Worm (Caenorhabditis elegans) whole organism, mixed stage, embryonic: ENCODE results near the gene fbxa-190.
"Not testable (repeated sequence)": the region's sequence is repeated elsewhere in the genome, so short reads cannot be mapped to it uniquely, and the experiment has no call there.

ENCODE experiments used
- M03D4.4 ChIP-seq: sonication (generic microtip); optimal IDR thresholded peaks from 2 replicates; lab custom pipeline; 2017; ENCODE audit warnings: mild to moderate bottlenecking, missing genetic modification characterization, missing compliant biosample characterization
- bed-3 ChIP-seq: fragments of 200-800 bp; sonication (Bioruptor generic); optimal IDR thresholded peaks from 3 replicates; lab custom pipeline; 2018; ENCODE audit warnings: mild to moderate bottlenecking, missing genetic modification characterization, moderate library complexity, missing compliant biosample characterization
- blmp-1 ChIP-seq: fragments of 150-350 bp; optimal IDR thresholded peaks from 2 replicates; lab custom pipeline; 2014; ENCODE audit warnings: missing biosample characterization, missing genetic modification characterization
- ceh-39 ChIP-seq: fragments of 150-350 bp; optimal IDR thresholded peaks from 2 replicates; lab custom pipeline; 2014; ENCODE audit warnings: missing biosample characterization, missing genetic modification characterization
- ceh-43 ChIP-seq: fragments of 200-800 bp; sonication (Bioruptor generic); optimal IDR thresholded peaks from 2 replicates; lab custom pipeline; 2018; ENCODE audit warnings: mild to moderate bottlenecking, missing genetic modification characterization, moderate library complexity, missing compliant biosample characterization
- ces-1 ChIP-seq: fragments of 150-350 bp; optimal IDR thresholded peaks from 2 replicates; lab custom pipeline; 2014; ENCODE audit warnings: missing biosample characterization, missing genetic modification reagents, missing genetic modification characterization
- cnd-1 ChIP-seq: fragments of 200-800 bp; sonication (Bioruptor generic); optimal IDR thresholded peaks from 2 replicates; lab custom pipeline; 2018; ENCODE audit warnings: mild to moderate bottlenecking, missing genetic modification characterization, missing compliant biosample characterization
- drap-1 ChIP-seq: fragments of 200-800 bp; sonication (Bioruptor generic); optimal IDR thresholded peaks from 3 replicates; lab custom pipeline; 2018; ENCODE audit warnings: mild to moderate bottlenecking, missing genetic modification characterization, missing compliant biosample characterization
- elt-1 ChIP-seq: sonication (generic microtip); optimal IDR thresholded peaks from 2 replicates; lab custom pipeline; 2017; ENCODE audit warnings: missing genetic modification characterization, mild to moderate bottlenecking, missing compliant biosample characterization, antibody characterized with exemption, moderate library complexity, borderline replicate concordance; ENCODE audit not compliant: insufficient read depth
- elt-3 ChIP-seq: fragments of 150-350 bp; optimal IDR thresholded peaks from 2 replicates; lab custom pipeline; 2014; ENCODE audit warnings: missing biosample characterization, missing genetic modification characterization
- flh-1 ChIP-seq: fragments of 200-800 bp; sonication (Bioruptor generic); optimal IDR thresholded peaks from 2 replicates; lab custom pipeline; 2018; ENCODE audit warnings: mild to moderate bottlenecking, missing genetic modification characterization, moderate library complexity, missing compliant biosample characterization
- ham-2 ChIP-seq: fragments of 200-800 bp; sonication (Bioruptor generic); optimal IDR thresholded peaks from 2 replicates; lab custom pipeline; 2018; ENCODE audit warnings: mild to moderate bottlenecking, missing genetic modification characterization, missing compliant biosample characterization
- hlh-1 ChIP-seq: fragments of 150-350 bp; optimal IDR thresholded peaks from 2 replicates; lab custom pipeline; 2014; ENCODE audit warnings: missing biosample characterization, missing genetic modification reagents, missing genetic modification characterization
- lin-32 ChIP-seq: fragments of 200-800 bp; sonication (Bioruptor generic); optimal IDR thresholded peaks from 2 replicates; lab custom pipeline; 2018; ENCODE audit warnings: mild to moderate bottlenecking, missing genetic modification characterization, missing compliant biosample characterization
- lsy-2 ChIP-seq: fragments of 150-350 bp; optimal IDR thresholded peaks from 2 replicates; lab custom pipeline; 2014; ENCODE audit warnings: missing biosample characterization, missing genetic modification characterization
- mab-5 ChIP-seq: fragments of 150-350 bp; optimal IDR thresholded peaks from 2 replicates; lab custom pipeline; 2014; ENCODE audit warnings: missing biosample characterization, missing genetic modification characterization
- mls-2 ChIP-seq: sonication (generic microtip); optimal IDR thresholded peaks from 2 replicates; lab custom pipeline; 2016; ENCODE audit warnings: mild to moderate bottlenecking, missing genetic modification characterization, moderate library complexity, missing compliant biosample characterization
- nhr-12 ChIP-seq: fragments of 150-350 bp; optimal IDR thresholded peaks from 2 replicates; lab custom pipeline; 2014; ENCODE audit warnings: missing biosample characterization, missing genetic modification characterization
- nhr-2 ChIP-seq: fragments of 150-350 bp; optimal IDR thresholded peaks from 2 replicates; lab custom pipeline; 2014; ENCODE audit warnings: missing biosample characterization, missing genetic modification characterization
- nhr-237 ChIP-seq: fragments of 150-350 bp; optimal IDR thresholded peaks from 2 replicates; lab custom pipeline; 2014; ENCODE audit warnings: missing biosample characterization, missing genetic modification characterization
- nhr-28 ChIP-seq: fragments of 150-350 bp; optimal IDR thresholded peaks from 2 replicates; lab custom pipeline; 2014; ENCODE audit warnings: missing biosample characterization, missing genetic modification characterization
- nhr-76 ChIP-seq: sonication (generic microtip); optimal IDR thresholded peaks from 2 replicates; lab custom pipeline; 2017; ENCODE audit warnings: missing biosample characterization, missing genetic modification characterization
- pha-4 ChIP-seq: fragments of 150-350 bp; optimal IDR thresholded peaks from 2 replicates; lab custom pipeline; 2018; ENCODE audit warnings: missing biosample characterization, missing genetic modification reagents, missing genetic modification characterization
- sem-2 ChIP-seq: fragments of 200-800 bp; sonication (Bioruptor generic); optimal IDR thresholded peaks from 2 replicates; lab custom pipeline; 2018; ENCODE audit warnings: mild to moderate bottlenecking, missing genetic modification characterization, missing compliant biosample characterization
- snpc-4 ChIP-seq: fragments of 150-350 bp; optimal IDR thresholded peaks from 2 replicates; lab custom pipeline; 2014; ENCODE audit warnings: missing biosample characterization, missing genetic modification characterization
- sptf-1 ChIP-seq: sonication (generic microtip); optimal IDR thresholded peaks from 2 replicates; lab custom pipeline; 2017; ENCODE audit warnings: mild to moderate bottlenecking, missing genetic modification characterization, moderate library complexity, missing compliant biosample characterization
- tbx-8 ChIP-seq: fragments of 200-800 bp; sonication (Bioruptor generic); optimal IDR thresholded peaks from 2 replicates; lab custom pipeline; 2018; ENCODE audit warnings: mild to moderate bottlenecking, missing genetic modification characterization, moderate library complexity, missing compliant biosample characterization
- unc-39 ChIP-seq: fragments of 150-350 bp; optimal IDR thresholded peaks from 2 replicates; lab custom pipeline; 2014; ENCODE audit warnings: missing biosample characterization, missing genetic modification characterization
- unc-62 ChIP-seq: fragments of 150-350 bp; optimal IDR thresholded peaks from 2 replicates; lab custom pipeline; 2014; ENCODE audit warnings: missing biosample characterization, missing genetic modification reagents, missing genetic modification characterization
- zip-8 ChIP-seq: fragments of 150-350 bp; optimal IDR thresholded peaks from 2 replicates; lab custom pipeline; 2014; ENCODE audit warnings: missing biosample characterization, missing genetic modification characterization
- ztf-11 ChIP-seq: fragments of 150-350 bp; optimal IDR thresholded peaks from 2 replicates; lab custom pipeline; 2014; ENCODE audit warnings: missing biosample characterization, missing genetic modification characterization

The fbxa-190 gene

DNA sequence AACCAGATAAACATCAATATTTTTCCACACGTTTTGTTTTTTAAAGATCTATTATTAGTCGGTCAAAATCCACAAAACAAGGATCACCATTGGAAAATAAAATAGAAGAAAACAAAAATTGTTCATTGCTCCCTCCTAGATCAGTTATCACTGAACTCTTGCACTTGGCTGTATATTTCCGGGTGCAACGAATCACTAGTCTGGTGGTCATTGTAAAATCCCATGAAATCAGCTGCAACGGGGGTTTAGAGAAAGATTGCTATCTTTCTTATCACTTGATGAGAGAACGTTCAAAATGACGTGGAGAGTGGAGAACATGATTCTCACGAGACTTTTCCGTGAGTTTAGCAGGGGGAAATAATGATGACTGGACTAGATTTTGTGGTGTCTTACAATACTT, 24.0 kb downstream of the fbxa-190 start:
- TF ChIP-seq ham-2 (GFP tag; lab: Kevin White, UChicago) (no peak), unc-39 (tag; lab: Kevin White, UChicago) (no peak), mab-5 (tag; lab: Kevin White, UChicago) (no peak), snpc-4 (tag; lab: Kevin White, UChicago) (no peak), drap-1 (GFP tag; lab: Kevin White, UChicago) (no peak), blmp-1 (tag; lab: Kevin White, UChicago) (no peak), elt-3 (no peak), flh-1 (GFP tag; lab: Kevin White, UChicago) (no peak), sptf-1 (tag; lab: Kevin White, UChicago) (no peak), bed-3 (no peak)

DNA sequence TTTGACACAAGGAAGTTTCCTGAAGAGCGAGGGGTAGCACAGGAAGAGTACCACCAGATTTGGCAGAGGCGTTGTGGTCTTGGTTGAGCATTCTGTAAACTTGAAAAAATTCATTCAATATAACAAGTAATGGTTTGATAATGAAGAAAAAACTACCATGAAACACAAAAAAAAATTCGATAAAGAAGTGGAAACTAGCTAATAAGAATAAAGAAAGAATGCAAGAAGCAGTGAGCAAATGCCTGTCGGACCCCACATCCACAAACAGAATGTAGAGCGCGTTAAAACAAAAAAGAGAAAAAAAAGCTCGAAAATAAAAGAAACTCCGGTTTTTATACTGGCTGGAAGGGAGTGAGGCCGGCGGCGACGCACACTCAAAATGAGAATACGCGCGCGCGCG, 25.7 kb downstream of the fbxa-190 start, which contains the start of gene H39E20.1:
Gene H39E20.1 (minus strand): TSS at position 101 of the 400 bp plus-strand sequence.
- TF ChIP-seq nhr-76 (no peak), nhr-12 (no peak), pha-4 (tag; lab: Kevin White, UChicago) (no peak), sptf-1 (tag; lab: Kevin White, UChicago) (no peak), flh-1 (GFP tag; lab: Kevin White, UChicago) (no peak), unc-62 (no peak), ztf-11 (no peak), ceh-39 (tag; lab: Kevin White, UChicago) (no peak), sem-2 (GFP tag; lab: Kevin White, UChicago) (no peak), ces-1 (no peak), M03D4.4 (no peak), zip-8 (tag; lab: Kevin White, UChicago) (no peak), ceh-43 (GFP tag; lab: Kevin White, UChicago) (no peak), lsy-2 (tag; lab: Kevin White, UChicago) (no peak), elt-1 (tag; lab: Kevin White, UChicago) (no peak), hlh-1 (tag; lab: Kevin White, UChicago) (no peak), nhr-28 (no peak), snpc-4 (tag; lab: Kevin White, UChicago) (no peak)

ce11 chrX:1401259-1401658, 29.4 kb downstream of the fbxa-190 start, which contains the start of gene ZK402.5:
ZK402.5 (minus strand) TSS chrX:1401359.
- TF ChIP-seq drap-1 (GFP tag; lab: Kevin White, UChicago) (no peak), unc-62 (no peak), mab-5 (tag; lab: Kevin White, UChicago) (no peak), lin-32 (GFP tag; lab: Kevin White, UChicago) (no peak), nhr-237 (no peak), snpc-4 (tag; lab: Kevin White, UChicago) (no peak), tbx-8 (GFP tag; lab: Kevin White, UChicago) (no peak), sptf-1 (tag; lab: Kevin White, UChicago) (no peak), ceh-39 (tag; lab: Kevin White, UChicago) (no peak), elt-3 (no peak), nhr-12 (no peak), ztf-11 (no peak), cnd-1 (no peak), pha-4 (tag; lab: Kevin White, UChicago) (no peak), ceh-43 (GFP tag; lab: Kevin White, UChicago) (no peak), lsy-2 (tag; lab: Kevin White, UChicago) (no peak), flh-1 (GFP tag; lab: Kevin White, UChicago) (no peak), elt-1 (tag; lab: Kevin White, UChicago) (no peak)

- TF ChIP-seq unc-39 (tag; lab: Kevin White, UChicago); nhr-2 (tag; lab: Kevin White, UChicago); flh-1 (GFP tag; lab: Kevin White, UChicago): not testable (repeated sequence)
These were observed 31.6 kb downstream of the fbxa-190 start, which contains the start of gene ZK402.2 for ce11 chrX:1403444-1403843. ZK402.2 (plus strand) TSS chrX:1403744.

DNA sequence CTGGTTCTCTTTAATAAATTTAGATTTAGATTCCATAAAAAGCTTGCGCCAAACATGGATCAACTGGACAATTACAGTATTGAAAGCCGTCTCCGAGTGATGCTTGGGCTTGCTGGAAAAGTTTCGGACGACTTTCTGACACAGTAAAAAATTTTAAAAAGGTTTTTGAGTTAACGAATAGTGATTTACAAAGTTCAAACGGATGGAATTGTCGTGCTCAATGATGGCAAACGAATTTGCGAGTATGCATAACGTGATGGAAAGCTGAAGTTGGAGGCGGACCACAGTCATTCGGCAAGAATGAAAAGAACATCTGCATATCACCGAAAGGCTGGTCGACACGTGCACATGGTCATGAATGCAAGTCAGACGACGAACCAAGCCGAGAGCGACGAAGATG, 32.2 kb downstream of the fbxa-190 start, which contains the start of gene ZK402.1:
Gene ZK402.1 (plus strand): TSS at position 301 of the 400 bp plus-strand sequence.
- not testable (repeated sequence) for TF ChIP-seq ceh-43 (GFP tag; lab: Kevin White, UChicago); mls-2 (tag; lab: Kevin White, UChicago); nhr-76
- TF ChIP-seq, all 35 proteins: peak for 0; not testable (repeated sequence) for 35
